Worm (Caenorhabditis elegans): ENCODE results near the gene srh-125.

The srh-125 gene

ce11 chrV:7522279-7522678 lies 45.6 kb upstream of the srh-125 start, which contains the start of gene C54F6.15:
Gene C54F6.15 (minus strand): TSS chrV:7522379.
- TF ChIP-seq zip-11 (GFP tag; IDR thresholded peaks at IDR 0.05) (no peak), ZK546.5 (tag; optimal IDR thresholded peaks at IDR 0.05) (no peak), dve-1 (tag; optimal IDR thresholded peaks at IDR 0.05; ENCODE audit: insufficient read depth) (no peak), T26A8.4 (GFP tag; IDR thresholded peaks at IDR 0.05) (no peak), ces-1 (GFP tag; optimal IDR thresholded peaks at IDR 0.05) (no peak), php-3 (GFP tag; IDR thresholded peaks at IDR 0.05) (no peak), daf-16 (GFP tag; optimal IDR thresholded peaks at IDR 0.05) (no peak), daf-16 (tag; optimal IDR thresholded peaks at IDR 0.05) (no peak), duxl-1 (tag; optimal IDR thresholded peaks at IDR 0.05; ENCODE audit: poor library complexity) (no peak), mes-2 (tag; optimal IDR thresholded peaks at IDR 0.05; ENCODE audit: poor library complexity, severe bottlenecking) (no peak), lin-29 (GFP tag; IDR thresholded peaks at IDR 0.05) (no peak), aha-1 (tag) (no peak)

- TF ChIP-seq pqm-1 (tag; optimal IDR thresholded peaks at IDR 0.05), result peak; percentile 58
- no peak for TF ChIP-seq Y75B8A.6 (GFP tag; IDR thresholded peaks at IDR 0.05)
- peak; percentile 22 for TF ChIP-seq nhr-77 (tag; optimal IDR thresholded peaks at IDR 0.05)
- no peak for TF ChIP-seq unc-62 (GFP tag; optimal IDR thresholded peaks at IDR 0.05 in 1 of 2)
- TF ChIP-seq unc-62 (tag; optimal IDR thresholded peaks at IDR 0.05), result no peak
- no peak for TF ChIP-seq ces-1 (GFP tag; optimal IDR thresholded peaks at IDR 0.05)
- TF ChIP-seq dve-1 (tag; optimal IDR thresholded peaks at IDR 0.05; ENCODE audit: insufficient read depth), result no peak
- no peak for TF ChIP-seq daf-16 (GFP tag; optimal IDR thresholded peaks at IDR 0.05)
- TF ChIP-seq daf-16 (tag; optimal IDR thresholded peaks at IDR 0.05), result peak; percentile 94
- TF ChIP-seq nhr-48 (tag; optimal IDR thresholded peaks at IDR 0.05), result peak; percentile 19
- no peak for TF ChIP-seq vab-7 (GFP tag; IDR thresholded peaks at IDR 0.05)
- no peak for TF ChIP-seq zfp-2 (tag; optimal IDR thresholded peaks at IDR 0.05)
- no peak for TF ChIP-seq daf-12 (tag; optimal IDR thresholded peaks at IDR 0.05)
- TF ChIP-seq spr-1 (tag; optimal IDR thresholded peaks at IDR 0.05), result no peak
- TF ChIP-seq Y5F2A.4 (GFP tag; optimal IDR thresholded peaks at IDR 0.05), result no peak
- peak; percentile 41 for TF ChIP-seq nhr-28 (tag; optimal IDR thresholded peaks at IDR 0.05)
- no peak for TF ChIP-seq lir-3 (tag; optimal IDR thresholded peaks at IDR 0.05)
- TF ChIP-seq madf-5 (GFP tag; IDR thresholded peaks at IDR 0.05), result no peak
- TF ChIP-seq tag-97 (GFP tag; IDR thresholded peaks at IDR 0.05), result no peak
- no peak for TF ChIP-seq F49E8.2 (tag; optimal IDR thresholded peaks at IDR 0.05; ENCODE audit: borderline replicate concordance)
- no peak for TF ChIP-seq nhr-6 (tag; optimal IDR thresholded peaks at IDR 0.05)
- TF ChIP-seq ztf-7 (tag; optimal IDR thresholded peaks at IDR 0.05), result no peak
Measured at ce11 chrV:7521304-7521703, 44.6 kb upstream of the srh-125 start.

ce11 chrV:7520077-7520476 lies 43.4 kb upstream of the srh-125 start, which contains the start of gene srb-19:
Gene srb-19 (minus strand): TSS chrV:7520177.
- TF ChIP-seq zfp-2 (tag; optimal IDR thresholded peaks at IDR 0.05), result no peak
- no peak for TF ChIP-seq pha-4 (GFP tag; IDR thresholded peaks at IDR 0.05)
- no peak for TF ChIP-seq pha-4 (tag; optimal IDR thresholded peaks at IDR 0.05)
- TF ChIP-seq ceh-44 (GFP tag; IDR thresholded peaks at IDR 0.05), result no peak
- TF ChIP-seq F10B5.3 (tag; optimal IDR thresholded peaks at IDR 0.05), result no peak
- no peak for TF ChIP-seq ceh-82 (tag; optimal IDR thresholded peaks at IDR 0.05)
- TF ChIP-seq tra-1 (GFP tag; IDR thresholded peaks at IDR 0.05), result no peak
- TF ChIP-seq nhr-102 (tag; optimal IDR thresholded peaks at IDR 0.05), result no peak
- no peak for TF ChIP-seq snpc-1.2 (GFP tag; IDR thresholded peaks at IDR 0.05)
- no peak for TF ChIP-seq fkh-10 (GFP tag; optimal IDR thresholded peaks at IDR 0.05)
- TF ChIP-seq F44E2.7 (GFP tag; IDR thresholded peaks at IDR 0.05), result no peak
- no peak for TF ChIP-seq ceh-62 (tag; optimal IDR thresholded peaks at IDR 0.05)
- TF ChIP-seq mdl-1 (tag; optimal IDR thresholded peaks at IDR 0.05), result no peak
- no peak for TF ChIP-seq nhr-6 (tag; optimal IDR thresholded peaks at IDR 0.05)
- no peak for TF ChIP-seq php-3 (GFP tag; IDR thresholded peaks at IDR 0.05)
- TF ChIP-seq set-16 (GFP tag; IDR thresholded peaks at IDR 0.05), result no peak
- no peak for TF ChIP-seq dmd-8 (GFP tag; IDR thresholded peaks at IDR 0.05)
- TF ChIP-seq pqm-1 (tag; optimal IDR thresholded peaks at IDR 0.05), result no peak
- TF ChIP-seq daf-8 (GFP tag; IDR thresholded peaks at IDR 0.05), result no peak
- no peak for TF ChIP-seq dpl-1 (GFP tag; optimal IDR thresholded peaks at IDR 0.05)
